Fruit fly (Drosophila melanogaster) whole organism, embryonic: ENCODE measurements around the gene dec.

Experiments
- CG10462 ChIP-seq: fragments of 200-800 bp; sonication (Bioruptor generic); optimal IDR thresholded peaks from 2 replicates; lab custom pipeline; 2016; ENCODE audit warnings: missing biosample characterization, missing genetic modification characterization
- CG10654 ChIP-seq: fragments of 200-800 bp; sonication (Bioruptor generic); optimal IDR thresholded peaks from 2 replicates; lab custom pipeline; 2016; ENCODE audit warnings: missing biosample characterization, missing genetic modification characterization
- CG13287 ChIP-seq: fragments of 200-800 bp; sonication (Bioruptor generic); IDR thresholded peaks from 2 replicates; pipeline ENCODE4 v1.3.6; 2022; ENCODE audit warnings: missing biosample characterization, missing genetic modification characterization; ENCODE audit not compliant: partially characterized antibody
- CG14965 ChIP-seq: fragments of 200-800 bp; sonication (Bioruptor generic); optimal IDR thresholded peaks from 2 replicates; lab custom pipeline; 2016; ENCODE audit warnings: missing biosample characterization, missing genetic modification characterization, borderline replicate concordance
- CG15011 ChIP-seq: fragments of 200-800 bp; sonication (Bioruptor generic); optimal IDR thresholded peaks from 3 replicates; lab custom pipeline; 2018; ENCODE audit warnings: missing biosample characterization, mild to moderate bottlenecking, missing genetic modification characterization
- CG2712 ChIP-seq: fragments of 200-800 bp; optimal IDR thresholded peaks from 3 replicates; lab custom pipeline; 2019; ENCODE audit warnings: missing biosample characterization, mild to moderate bottlenecking, missing genetic modification characterization, moderate library complexity
- CG32767 ChIP-seq: fragments of 200-800 bp; sonication (Bioruptor generic); IDR thresholded peaks from 2 replicates; pipeline ENCODE4 v1.3.6; 2022; ENCODE audit warnings: missing biosample characterization, missing genetic modification characterization
- CG32772 ChIP-seq: fragments of 200-800 bp; sonication (Bioruptor generic); IDR thresholded peaks from 2 replicates; pipeline ENCODE4 v1.3.6; 2022; ENCODE audit warnings: missing biosample characterization, missing genetic modification characterization
- CG33213 ChIP-seq: fragments of 200-800 bp; sonication (Bioruptor generic); optimal IDR thresholded peaks from 3 replicates; lab custom pipeline; 2016; ENCODE audit warnings: missing biosample characterization, missing genetic modification characterization
- CG42726 ChIP-seq: fragments of 200-800 bp; sonication (Bioruptor generic); IDR thresholded peaks from 2 replicates; pipeline ENCODE4 v1.3.6; 2022; ENCODE audit warnings: missing biosample characterization, missing genetic modification characterization; ENCODE audit not compliant: partially characterized antibody
- CG6175 ChIP-seq: fragments of 200-800 bp; sonication (Bioruptor generic); IDR thresholded peaks from 3 replicates; pipeline ENCODE4 v1.3.6; 2022; ENCODE audit warnings: missing biosample characterization, missing genetic modification characterization
- Chrac-16 ChIP-seq: fragments of 200-800 bp; sonication (Bioruptor generic); optimal IDR thresholded peaks from 3 replicates; lab custom pipeline; 2016; ENCODE audit warnings: missing biosample characterization, missing genetic modification characterization
- GATAe ChIP-seq: fragments of 200-800 bp; sonication (Bioruptor generic); conservative IDR thresholded peaks from 2 replicates; pipeline ENCODE4 v1.3.6; 2022; ENCODE audit warnings: missing biosample characterization, missing genetic modification characterization
- Gsc ChIP-seq: fragments of 200-800 bp; sonication (Bioruptor generic); IDR thresholded peaks from 2 replicates; pipeline ENCODE4 v1.3.6; 2022; ENCODE audit warnings: missing biosample characterization, missing genetic modification characterization
- H15 ChIP-seq: fragments of 200-800 bp; sonication (Bioruptor generic); IDR thresholded peaks from 3 replicates; pipeline ENCODE4 v1.3.6; 2022; ENCODE audit warnings: missing biosample characterization, missing genetic modification characterization
- Hmr ChIP-seq: fragments of 200-800 bp; sonication (Bioruptor generic); optimal IDR thresholded peaks from 3 replicates; lab custom pipeline; 2017; ENCODE audit warnings: mild to moderate bottlenecking, missing biosample characterization, missing genetic modification reagents, missing genetic modification characterization
- Hr51 ChIP-seq, 2 experiments: fragments of 200-800 bp; sonication (Bioruptor generic); optimal IDR thresholded peaks; 2 replicates in 1 of 2; 3 replicates in 1 of 2; lab custom pipeline; 2016 to 2018; ENCODE audit warnings: missing biosample characterization in 2 of 2, missing genetic modification characterization in 2 of 2, mild to moderate bottlenecking in 1 of 2, moderate library complexity in 1 of 2
- Jarid2 ChIP-seq: fragments of 200-800 bp; sonication (Bioruptor generic); optimal IDR thresholded peaks from 3 replicates; lab custom pipeline; 2017; ENCODE audit warnings: mild to moderate bottlenecking, missing biosample characterization, missing genetic modification reagents, missing genetic modification characterization
- Lim3 ChIP-seq: fragments of 200-800 bp; sonication (Bioruptor generic); IDR thresholded peaks from 2 replicates; pipeline ENCODE4 v1.3.6; 2022; ENCODE audit warnings: missing biosample characterization, missing genetic modification characterization
- Med ChIP-seq: fragments of 200-800 bp; sonication (Bioruptor generic); peaks from one replicate; lab custom pipeline; 2016; ENCODE audit warnings: missing biosample characterization, missing genetic modification characterization, mild to moderate bottlenecking, inconsistent platforms, moderate library complexity
- NC2β ChIP-seq: fragments of 200-800 bp; sonication (Bioruptor generic); optimal IDR thresholded peaks from 2 replicates; lab custom pipeline; 2016; ENCODE audit warnings: missing biosample characterization, missing genetic modification characterization
- NfI ChIP-seq: fragments of 200-800 bp; sonication (Bioruptor generic); optimal IDR thresholded peaks from 3 replicates; lab custom pipeline; 2018; ENCODE audit warnings: missing biosample characterization, mild to moderate bottlenecking, missing genetic modification characterization, moderate library complexity
- PHDP ChIP-seq: fragments of 200-800 bp; sonication (Bioruptor generic); optimal IDR thresholded peaks from 3 replicates; lab custom pipeline; 2018; ENCODE audit warnings: missing biosample characterization, mild to moderate bottlenecking, missing genetic modification characterization, moderate library complexity
- Pdp1 ChIP-seq, 2 experiments: fragments of 200-800 bp; sonication (Bioruptor generic); optimal IDR thresholded peaks; 3 replicates each; lab custom pipeline; 2016; ENCODE audit warnings: missing biosample characterization in 2 of 2, missing genetic modification characterization in 2 of 2, mild to moderate bottlenecking in 1 of 2, moderate library complexity in 1 of 2
- Ptx1 ChIP-seq: fragments of 200-800 bp; sonication (Bioruptor generic); IDR thresholded peaks from 2 replicates; pipeline ENCODE4 v1.3.6; 2022; ENCODE audit warnings: missing biosample characterization, missing genetic modification characterization
- Rx ChIP-seq: fragments of 200-800 bp; sonication (Bioruptor generic); IDR thresholded peaks from 2 replicates; pipeline ENCODE4 v1.3.6; 2022; ENCODE audit warnings: missing biosample characterization, missing genetic modification characterization
- Tbp ChIP-seq: fragments of >200 bp; optimal IDR thresholded peaks from 2 replicates; lab custom pipeline; 2018; ENCODE audit warnings: missing biosample characterization, missing genetic modification characterization
- abd-A ChIP-seq: fragments of 200-800 bp; sonication (Bioruptor generic); optimal IDR thresholded peaks from 3 replicates; lab custom pipeline; 2019; ENCODE audit warnings: missing biosample characterization, mild to moderate bottlenecking, missing genetic modification characterization, moderate library complexity
- dimm ChIP-seq: fragments of 200-800 bp; sonication (Bioruptor generic); IDR thresholded peaks from 2 replicates; pipeline ENCODE4 v1.3.6; 2022; ENCODE audit warnings: missing biosample characterization, missing genetic modification characterization
- dpn ChIP-seq, 2 experiments: fragments of 200-800 bp; sonication (Bioruptor generic); optimal IDR thresholded peaks; 3 replicates each; lab custom pipeline; 2016; ENCODE audit warnings: missing biosample characterization in 2 of 2, missing genetic modification characterization in 2 of 2
- ewg ChIP-seq: fragments of 200-800 bp; sonication (Bioruptor generic); optimal IDR thresholded peaks from 3 replicates; lab custom pipeline; 2017; ENCODE audit warnings: mild to moderate bottlenecking, missing biosample characterization, missing genetic modification reagents, missing genetic modification characterization
- ftz-f1 ChIP-seq: fragments of 200-800 bp; sonication (Bioruptor generic); optimal IDR thresholded peaks from 2 replicates; lab custom pipeline; 2016; ENCODE audit warnings: missing biosample characterization, missing genetic modification characterization
- gro ChIP-seq: fragments of 200-800 bp; sonication (Bioruptor generic); optimal IDR thresholded peaks from 2 replicates; lab custom pipeline; 2016; ENCODE audit warnings: missing biosample characterization, missing genetic modification characterization
- gsb ChIP-seq: fragments of 200-800 bp; sonication (Bioruptor generic); IDR thresholded peaks from 2 replicates; pipeline ENCODE4 v1.3.6; 2022; ENCODE audit warnings: missing biosample characterization, missing genetic modification characterization
- klu ChIP-seq: fragments of 200-800 bp; sonication (Bioruptor generic); IDR thresholded peaks from 2 replicates; pipeline ENCODE4 v1.3.6; 2022; ENCODE audit warnings: missing biosample characterization, missing genetic modification characterization
- lmd ChIP-seq: fragments of 200-800 bp; sonication (Bioruptor generic); IDR thresholded peaks from 2 replicates; pipeline ENCODE4 v1.3.6; 2022; ENCODE audit warnings: missing biosample characterization, missing genetic modification characterization
- odd ChIP-seq: fragments of 200-800 bp; sonication (Bioruptor generic); optimal IDR thresholded peaks from 2 replicates; lab custom pipeline; 2017; ENCODE audit warnings: missing biosample characterization, mild to moderate bottlenecking, missing genetic modification characterization
- p53 ChIP-seq: fragments of 200-800 bp; sonication (Bioruptor generic); optimal IDR thresholded peaks from 2 replicates; lab custom pipeline; 2016; ENCODE audit warnings: missing biosample characterization, missing genetic modification characterization
- peb ChIP-seq: fragments of 200-800 bp; sonication (Bioruptor generic); IDR thresholded peaks from 2 replicates; pipeline ENCODE4 v1.3.6; 2022; ENCODE audit warnings: missing biosample characterization, missing genetic modification characterization
- pfk ChIP-seq: fragments of 200-800 bp; sonication (Bioruptor generic); optimal IDR thresholded peaks from 2 replicates; lab custom pipeline; 2018; ENCODE audit warnings: missing biosample characterization, mild to moderate bottlenecking, missing genetic modification characterization, moderate library complexity
- prd ChIP-seq, 3 experiments: fragments of >200 bp in 2 of 3; fragments of 200-800 bp in 1 of 3; sonication (Bioruptor generic) in 1 of 3; optimal IDR thresholded peaks in 2 of 3; IDR thresholded peaks in 1 of 3; 2 replicates in 2 of 3; 3 replicates in 1 of 3; pipeline versions ENCODE4 v1.3.6 to Lab custom; 2017 to 2022; ENCODE audit warnings: missing biosample characterization in 1 of 3, missing genetic modification characterization in 1 of 3
- pros ChIP-seq: fragments of 200-800 bp; sonication (Bioruptor generic); optimal IDR thresholded peaks from 3 replicates; lab custom pipeline; 2019; ENCODE audit warnings: missing biosample characterization, mild to moderate bottlenecking, missing genetic modification characterization, moderate library complexity
- pum ChIP-seq: fragments of 200-800 bp; sonication (Bioruptor generic); optimal IDR thresholded peaks from 2 replicates; lab custom pipeline; 2016; ENCODE audit warnings: missing biosample characterization, missing genetic modification characterization
- pzg ChIP-seq: fragments of 200-800 bp; sonication (Bioruptor generic); optimal IDR thresholded peaks from 3 replicates; lab custom pipeline; 2018; ENCODE audit warnings: missing biosample characterization, mild to moderate bottlenecking, missing genetic modification characterization, moderate library complexity
- row ChIP-seq: fragments of 200-800 bp; sonication (Bioruptor generic); IDR thresholded peaks from 3 replicates; pipeline ENCODE4 v1.3.6; 2022; ENCODE audit warnings: missing biosample characterization, missing genetic modification characterization
- schlank ChIP-seq: fragments of 200-800 bp; sonication (Bioruptor generic); optimal IDR thresholded peaks from 2 replicates; lab custom pipeline; 2018; ENCODE audit warnings: missing biosample characterization, mild to moderate bottlenecking, missing genetic modification characterization
- slou ChIP-seq: fragments of 200-800 bp; sonication (Bioruptor generic); optimal IDR thresholded peaks from 3 replicates; lab custom pipeline; 2016; ENCODE audit warnings: missing biosample characterization, missing genetic modification characterization
- ssp ChIP-seq: fragments of 200-800 bp; sonication (Bioruptor generic); IDR thresholded peaks from 2 replicates; pipeline ENCODE4 v1.3.6; 2022; ENCODE audit warnings: missing biosample characterization, missing genetic modification characterization
- toy ChIP-seq: fragments of 200-800 bp; sonication (Bioruptor generic); IDR thresholded peaks from 2 replicates; pipeline ENCODE4 v1.3.6; 2022; ENCODE audit warnings: missing biosample characterization, missing genetic modification characterization

Gene dec

DNA sequence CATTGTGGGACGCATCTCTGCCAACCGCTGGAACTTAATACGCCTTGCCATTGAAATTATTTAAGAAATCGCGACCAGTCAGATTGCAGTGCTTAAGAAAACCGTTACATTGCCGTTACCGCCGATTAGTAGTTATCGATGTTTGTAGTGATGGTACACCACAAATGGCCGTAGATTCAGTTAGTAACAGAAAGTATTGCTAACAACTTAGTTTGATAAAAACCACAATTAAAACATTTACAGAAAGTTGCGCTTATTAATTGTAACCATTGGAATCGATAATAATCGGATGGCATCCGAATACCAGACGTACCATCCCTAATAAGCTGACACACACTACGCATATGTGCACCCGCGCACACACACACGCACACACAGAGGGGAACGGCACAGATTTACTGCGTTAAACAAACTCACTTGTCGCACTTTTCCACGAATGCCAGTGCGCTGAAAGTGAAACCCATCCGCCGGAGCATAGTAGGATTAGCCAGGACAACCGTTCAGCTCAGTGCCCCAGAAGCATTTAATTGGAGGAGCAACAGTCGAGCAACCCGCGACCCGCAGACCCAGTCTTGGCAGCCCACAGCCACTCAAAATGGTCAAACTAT, 47.2 kb upstream of the dec start, which contains the start of the genes hdm and Ykt6 (continued):
- peak; percentile 17 for TF ChIP-seq pfk (GFP tag; lab: Kevin White, UChicago)
- peak; percentile 64 for TF ChIP-seq ssp (GFP tag; lab: Robert Waterston, UW)
- peak; percentile 72 for TF ChIP-seq Rx (GFP tag; lab: Robert Waterston, UW)
- TF ChIP-seq CG32772 = peak; percentile 50; the same call in 1 of the 2 replicates
- no peak for TF ChIP-seq dimm (GFP tag; lab: Robert Waterston, UW)
- TF ChIP-seq p53 (GFP tag; lab: Kevin White, UChicago) = peak; percentile 51
- TF ChIP-seq CG2712 = peak; percentile 83
- no peak for TF ChIP-seq klu
- TF ChIP-seq CG42726 = peak; percentile 86
- no peak for TF ChIP-seq pros (GFP tag; lab: Kevin White, UChicago)
- TF ChIP-seq lmd (GFP tag; lab: Robert Waterston, UW) = no peak; the same call in none of the 2 replicates
- TF ChIP-seq Lim3 = no peak
- no peak for TF ChIP-seq ftz-f1
- TF ChIP-seq GATAe (GFP tag; lab: Robert Waterston, UW) = no peak
- TF ChIP-seq CG10654 (GFP tag; lab: Kevin White, UChicago) = peak; percentile 71
- peak; percentile 64 for TF ChIP-seq slou
- TF ChIP-seq PHDP (tag; lab: Kevin White, UChicago) = peak; percentile 72
- TF ChIP-seq toy (GFP tag; lab: Robert Waterston, UW) = no peak
- peak in 1 of 2 experiments; percentile 72 for TF ChIP-seq Hr51 (GFP tag; optimal IDR thresholded peaks at IDR 0.05; lab: Kevin White, UChicago)
- TF ChIP-seq pzg (GFP tag; lab: Kevin White, UChicago) = peak; percentile 82
- peak; percentile 85 for TF ChIP-seq H15
- peak; percentile 80 for TF ChIP-seq pum (GFP tag; lab: Kevin White, UChicago)
- TF ChIP-seq Hmr (GFP tag; lab: Kevin White, UChicago) = no peak
- TF ChIP-seq peb (GFP tag; lab: Robert Waterston, UW) = peak; percentile 73
- peak; percentile 98 for TF ChIP-seq CG13287 (GFP tag; lab: Robert Waterston, UW)
- TF ChIP-seq Ptx1 (GFP tag; lab: Robert Waterston, UW) = peak; percentile 87
- TF ChIP-seq CG33213 (GFP tag; lab: Kevin White, UChicago) = peak; percentile 72
- peak; percentile 86 to 87 for TF ChIP-seq dpn (GFP tag; optimal IDR thresholded peaks at IDR 0.05; lab: Kevin White, UChicago)
- peak; percentile 64; the same call in 1 of the 2 replicates for TF ChIP-seq gsb (GFP tag; lab: Robert Waterston, UW)
- TF ChIP-seq ewg = peak; percentile 85
- TF ChIP-seq CG15011 (GFP tag; lab: Kevin White, UChicago) = no peak
- no peak for TF ChIP-seq prd (optimal IDR thresholded peaks at IDR 0.05; lab: Kevin White, UChicago)
- peak; percentile 92 for TF ChIP-seq prd (GFP tag; IDR thresholded peaks at IDR 0.05; lab: Robert Waterston, UW)
- peak; percentile 97 for TF ChIP-seq Med (GFP tag; lab: Kevin White, UChicago)
- TF ChIP-seq Chrac-16 (GFP tag; lab: Kevin White, UChicago) = peak; percentile 74
- peak; percentile 85 for TF ChIP-seq row (GFP tag; lab: Robert Waterston, UW)
- peak; percentile 86 for TF ChIP-seq gro (GFP tag; lab: Kevin White, UChicago)
- peak; percentile 63 for TF ChIP-seq NfI (GFP tag; lab: Kevin White, UChicago)
- TF ChIP-seq odd (GFP tag; lab: Kevin White, UChicago) = no peak
- peak; percentile 68 for TF ChIP-seq CG10462 (GFP tag; lab: Kevin White, UChicago)
- TF ChIP-seq CG6175 (GFP tag; lab: Robert Waterston, UW) = peak; percentile 73; the same call in 1 of the 3 replicates
- TF ChIP-seq Jarid2 (GFP tag; lab: Kevin White, UChicago) = no peak
- TF ChIP-seq Tbp (GFP tag; lab: Kevin White, UChicago) = no peak
- TF ChIP-seq Gsc (GFP tag; lab: Robert Waterston, UW) = peak; percentile 47; the same call in 1 of the 2 replicates
- peak; percentile 64 for TF ChIP-seq schlank (tag; lab: Kevin White, UChicago)
- TF ChIP-seq NC2β (GFP tag; lab: Kevin White, UChicago) = peak; percentile 81
- TF ChIP-seq CG32767 (GFP tag; lab: Robert Waterston, UW) = peak; percentile 74
- TF ChIP-seq abd-A (tag; lab: Kevin White, UChicago) = no peak
- TF ChIP-seq CG14965 (GFP tag; lab: Kevin White, UChicago) = peak; percentile 39
- TF ChIP-seq Pdp1 (GFP tag; optimal IDR thresholded peaks at IDR 0.05; lab: Kevin White, UChicago) = peak; percentile 78 to 80
